Worm (Caenorhabditis elegans): Measurements from ENCODE around the gene zyg-8.
A peak's percentile ranks its signal among the peaks of the same experiment; 100 is the strongest.

DNA sequence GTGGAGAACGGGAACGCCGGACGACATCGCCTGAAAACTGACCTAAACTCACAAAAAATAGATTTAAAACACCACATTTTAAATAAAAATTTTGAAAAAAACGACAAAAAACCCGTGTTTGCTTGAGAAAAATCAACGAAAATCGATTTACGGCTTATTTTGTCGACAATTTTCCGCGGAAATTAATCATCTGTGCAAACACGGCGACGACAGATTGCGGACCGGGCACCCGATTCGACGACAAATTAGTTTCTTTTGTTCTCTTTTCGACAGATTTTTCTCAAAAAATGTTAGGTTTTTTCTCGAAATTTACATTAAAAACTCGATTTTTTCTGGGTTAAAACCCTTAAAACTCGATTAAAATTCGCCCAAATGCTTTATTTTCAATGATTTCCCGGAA, 3.1 kb upstream of the zyg-8 start, which contains the start of gene arx-3:
- TF ChIP-seq lin-13 (GFP tag; optimal IDR thresholded peaks at IDR 0.05) (peak; percentile 23), elt-3 (tag; optimal IDR thresholded peaks at IDR 0.05) (no peak)

Measured in whole organism, L1 larva.